Worm (Caenorhabditis elegans) whole organism, L1 larva: ENCODE results near the gene dcaf-1.

ENCODE experiments used
- alr-1 ChIP-seq: fragments of 200-800 bp; sonication (Bioruptor generic); optimal IDR thresholded peaks from 2 replicates; lab custom pipeline; 2018; ENCODE audit warnings: borderline replicate concordance, mild to moderate bottlenecking, missing genetic modification characterization, missing compliant biosample characterization
- ama-1 ChIP-seq: fragments of 150-350 bp; optimal IDR thresholded peaks from 2 replicates; lab custom pipeline; 2014
- ces-1 ChIP-seq: fragments of 150-350 bp; optimal IDR thresholded peaks from 2 replicates; lab custom pipeline; 2014; ENCODE audit warnings: missing biosample characterization, missing genetic modification reagents, missing genetic modification characterization
- efl-3 ChIP-seq: fragments of 200-800 bp; sonication (Bioruptor generic); optimal IDR thresholded peaks from 2 replicates; lab custom pipeline; 2018; ENCODE audit warnings: mild to moderate bottlenecking, missing genetic modification characterization, missing compliant biosample characterization
- egl-27 ChIP-seq, 2 experiments: fragments of 150-350 bp in 1 of 2; sonication (generic microtip); optimal IDR thresholded peaks; 3 replicates each; lab custom pipeline; 2017 to 2018; ENCODE audit warnings: missing biosample characterization in 2 of 2, missing genetic modification characterization in 2 of 2, missing genetic modification reagents in 2 of 2
- skn-1 ChIP-seq: fragments of 150-350 bp; optimal IDR thresholded peaks from 2 replicates; lab custom pipeline; 2014; ENCODE audit warnings: missing biosample characterization, missing genetic modification characterization
- snpc-4 ChIP-seq: fragments of 150-350 bp; optimal IDR thresholded peaks from 2 replicates; lab custom pipeline; 2014; ENCODE audit warnings: missing biosample characterization, missing genetic modification characterization
- xbp-1 ChIP-seq: sonication (generic microtip); optimal IDR thresholded peaks from 2 replicates; lab custom pipeline; 2016; ENCODE audit warnings: missing genetic modification characterization, missing compliant biosample characterization

DNA sequence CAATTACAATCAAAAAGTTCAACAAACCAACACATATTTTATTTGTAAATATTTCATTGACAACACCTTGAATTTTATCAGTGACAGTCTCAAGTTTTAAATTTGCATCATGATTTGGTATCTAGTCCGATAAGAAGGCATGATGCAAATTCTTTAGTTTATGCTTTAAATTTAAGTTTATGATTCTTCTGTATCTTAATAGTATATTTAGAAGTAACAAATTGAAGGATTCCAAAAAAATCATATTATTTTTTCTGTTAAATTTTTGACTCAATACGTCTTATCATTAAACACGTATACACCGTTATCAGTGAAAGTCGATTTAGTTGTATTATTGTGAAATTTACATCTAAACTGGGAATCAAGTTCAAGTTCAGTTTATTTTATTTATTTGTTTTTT lies 55.3 kb downstream of the dcaf-1 start, which contains the start of gene chca-1:
- no peak for TF ChIP-seq ces-1 (GFP tag; lab: Kevin White, UChicago)
- TF ChIP-seq xbp-1 (tag; lab: Kevin White, UChicago): no peak
- TF ChIP-seq skn-1: no peak
- no peak for TF ChIP-seq egl-27 (tag; optimal IDR thresholded peaks at IDR 0.05; lab: Kevin White, UChicago)
- no peak for TF ChIP-seq snpc-4
- TF ChIP-seq alr-1: no peak
- TF ChIP-seq ama-1 (lab: Kevin White, UChicago): no peak
- TF ChIP-seq efl-3 (GFP tag; lab: Kevin White, UChicago): no peak
